Fruit fly (Drosophila melanogaster) whole organism, embryonic: ENCODE results near the gene CG33108.
A peak's percentile ranks its signal among the peaks of the same experiment; 100 is the strongest.

Source experiments
- Abd-B ChIP-seq: fragments of 200-800 bp; sonication (Bioruptor generic); optimal IDR thresholded peaks from 2 replicates; lab custom pipeline; 2018; ENCODE audit warnings: missing biosample characterization, mild to moderate bottlenecking, missing genetic modification characterization, moderate library complexity
- Awh ChIP-seq: fragments of 200-800 bp; sonication (Bioruptor generic); IDR thresholded peaks from 2 replicates; pipeline ENCODE4, ENCODE4 v1.3.6; 2022; ENCODE audit warnings: missing biosample characterization, missing genetic modification characterization
- CG10209 ChIP-seq: fragments of 200-800 bp; sonication (Bioruptor generic); optimal IDR thresholded peaks from 3 replicates; lab custom pipeline; 2017; ENCODE audit warnings: missing biosample characterization, mild to moderate bottlenecking, missing genetic modification characterization, missing genetic modification reagents
- CG10267 ChIP-seq: fragments of 200-800 bp; sonication (Bioruptor generic); optimal IDR thresholded peaks from 2 replicates; lab custom pipeline; 2018; ENCODE audit warnings: missing biosample characterization, mild to moderate bottlenecking, missing genetic modification characterization, moderate library complexity
- CG10543 ChIP-seq: fragments of 200-800 bp; sonication (Bioruptor generic); optimal IDR thresholded peaks from 3 replicates; lab custom pipeline; 2017; ENCODE audit warnings: missing biosample characterization, mild to moderate bottlenecking, missing genetic modification characterization, moderate library complexity
- CG1233 ChIP-seq: fragments of 200-800 bp; sonication (Bioruptor generic); optimal IDR thresholded peaks from 4 replicates; lab custom pipeline; 2018; ENCODE audit warnings: missing biosample characterization, mild to moderate bottlenecking, missing genetic modification characterization
- CG12391 ChIP-seq: fragments of 200-800 bp; sonication (Bioruptor generic); optimal IDR thresholded peaks from 3 replicates; lab custom pipeline; 2018; ENCODE audit warnings: missing biosample characterization, mild to moderate bottlenecking, missing genetic modification characterization, moderate library complexity
- CG12659 ChIP-seq: fragments of 200-800 bp; sonication (Bioruptor generic); optimal IDR thresholded peaks from 3 replicates; lab custom pipeline; 2017; ENCODE audit warnings: mild to moderate bottlenecking, missing biosample characterization, missing genetic modification reagents, missing genetic modification characterization
- CG13296 ChIP-seq: fragments of 200-800 bp; sonication (Bioruptor generic); optimal IDR thresholded peaks from 3 replicates; lab custom pipeline; 2018; ENCODE audit warnings: missing biosample characterization, mild to moderate bottlenecking, missing genetic modification characterization
- CG15514 ChIP-seq: fragments of 200-800 bp; sonication (Bioruptor generic); optimal IDR thresholded peaks from 3 replicates; lab custom pipeline; 2017; ENCODE audit warnings: missing biosample characterization, missing genetic modification characterization, mild to moderate bottlenecking, moderate library complexity, missing genetic modification reagents
- CG1792 ChIP-seq: fragments of 200-800 bp; sonication (Bioruptor generic); optimal IDR thresholded peaks from 2 replicates; lab custom pipeline; 2016; ENCODE audit warnings: missing biosample characterization, missing genetic modification characterization
- CG2199 ChIP-seq: fragments of 200-800 bp; sonication (Bioruptor generic); IDR thresholded peaks from 3 replicates; pipeline ENCODE4 v1.3.6; 2022; ENCODE audit warnings: missing biosample characterization, missing genetic modification characterization
- CG34422 ChIP-seq: fragments of 200-800 bp; sonication (Bioruptor generic); IDR thresholded peaks from 3 replicates; pipeline ENCODE4 v1.3.6; 2022; ENCODE audit warnings: missing biosample characterization, missing genetic modification characterization
- CG3847 ChIP-seq: fragments of 200-800 bp; sonication (Bioruptor generic); IDR thresholded peaks from 2 replicates; pipeline ENCODE4 v1.3.6; 2022; ENCODE audit warnings: missing biosample characterization, missing genetic modification characterization
- CG3995 ChIP-seq: fragments of 200-800 bp; sonication (Bioruptor generic); optimal IDR thresholded peaks from 3 replicates; lab custom pipeline; 2016; ENCODE audit warnings: missing biosample characterization, missing genetic modification characterization
- CG6175 ChIP-seq: fragments of 200-800 bp; sonication (Bioruptor generic); IDR thresholded peaks from 3 replicates; pipeline ENCODE4 v1.3.6; 2022; ENCODE audit warnings: missing biosample characterization, missing genetic modification characterization
- CG6689 ChIP-seq: fragments of 200-800 bp; sonication (Bioruptor generic); IDR thresholded peaks from 2 replicates; pipeline ENCODE4 v1.3.6; 2022; ENCODE audit warnings: missing biosample characterization, missing genetic modification characterization
- CG8924 ChIP-seq: fragments of 200-800 bp; optimal IDR thresholded peaks from 3 replicates; lab custom pipeline; 2019; ENCODE audit warnings: missing biosample characterization, mild to moderate bottlenecking, missing genetic modification characterization, moderate library complexity
- CTCF ChIP-seq: fragments of 200-800 bp; sonication (Bioruptor generic); optimal IDR thresholded peaks from 2 replicates; lab custom pipeline; 2017; ENCODE audit warnings: missing biosample characterization, mild to moderate bottlenecking, missing genetic modification characterization, moderate library complexity
- D ChIP-seq, 2 experiments: fragments of 200-800 bp in 1 of 2; fragments of >200 bp in 1 of 2; sonication (Bioruptor generic) in 1 of 2; optimal IDR thresholded peaks; 2 replicates in 1 of 2; 3 replicates in 1 of 2; lab custom pipeline; 2017; ENCODE audit warnings: mild to moderate bottlenecking in 1 of 2, missing biosample characterization in 1 of 2, missing genetic modification characterization in 1 of 2, missing genetic modification reagents in 1 of 2
- Dbx ChIP-seq: fragments of 200-800 bp; sonication (Bioruptor generic); IDR thresholded peaks from 3 replicates; pipeline ENCODE4 v1.3.6; 2022; ENCODE audit warnings: missing biosample characterization, missing genetic modification characterization
- Dip3 ChIP-seq: fragments of 200-800 bp; sonication (Bioruptor generic); optimal IDR thresholded peaks from 3 replicates; lab custom pipeline; 2016; ENCODE audit warnings: missing biosample characterization, missing genetic modification characterization
- Dll ChIP-seq: fragments of 200-800 bp; sonication (Bioruptor generic); IDR thresholded peaks from 4 replicates; pipeline ENCODE4 v1.3.6; 2022; ENCODE audit warnings: missing biosample characterization, missing genetic modification characterization; ENCODE audit not compliant: partially characterized antibody
- Dp ChIP-seq: fragments of 200-800 bp; sonication (Bioruptor generic); optimal IDR thresholded peaks from 2 replicates; lab custom pipeline; 2018; ENCODE audit warnings: missing biosample characterization, mild to moderate bottlenecking, missing genetic modification characterization, moderate library complexity
- Dref ChIP-seq: fragments of 200-800 bp; sonication (Bioruptor generic); IDR thresholded peaks from 2 replicates; pipeline ENCODE4 v1.3.6; 2022; ENCODE audit warnings: missing biosample characterization, missing genetic modification characterization
- Ets97D ChIP-seq: fragments of 200-800 bp; sonication (Bioruptor generic); optimal IDR thresholded peaks from 3 replicates; lab custom pipeline; 2016; ENCODE audit warnings: missing biosample characterization, missing genetic modification characterization
- Lhr ChIP-seq: fragments of 200-800 bp; sonication (Bioruptor generic); optimal IDR thresholded peaks from 3 replicates; lab custom pipeline; 2017; ENCODE audit warnings: mild to moderate bottlenecking, missing biosample characterization, missing genetic modification reagents, missing genetic modification characterization
- Med ChIP-seq: fragments of 200-800 bp; sonication (Bioruptor generic); peaks from one replicate; lab custom pipeline; 2016; ENCODE audit warnings: missing biosample characterization, missing genetic modification characterization, mild to moderate bottlenecking, inconsistent platforms, moderate library complexity
- Nf-YB ChIP-seq: fragments of 200-800 bp; sonication (Bioruptor generic); optimal IDR thresholded peaks from 3 replicates; lab custom pipeline; 2019; ENCODE audit warnings: missing biosample characterization, mild to moderate bottlenecking, missing genetic modification characterization, moderate library complexity
- Nf-YC ChIP-seq: fragments of 200-800 bp; optimal IDR thresholded peaks from 3 replicates; lab custom pipeline; 2019; ENCODE audit warnings: missing biosample characterization, mild to moderate bottlenecking, missing genetic modification characterization, moderate library complexity
- Opbp ChIP-seq: fragments of 200-800 bp; sonication (Bioruptor generic); IDR thresholded peaks from 3 replicates; pipeline ENCODE4 v1.3.6; 2022; ENCODE audit warnings: missing biosample characterization, missing genetic modification characterization; ENCODE audit not compliant: partially characterized antibody
- TFAM ChIP-seq: fragments of 200-800 bp; sonication (Bioruptor generic); optimal IDR thresholded peaks from 2 replicates; lab custom pipeline; 2017; ENCODE audit warnings: missing biosample characterization, missing genetic modification characterization, inconsistent platforms
- Tbp ChIP-seq: fragments of >200 bp; optimal IDR thresholded peaks from 2 replicates; lab custom pipeline; 2018; ENCODE audit warnings: missing biosample characterization, missing genetic modification characterization
- Trl ChIP-seq, 3 experiments: fragments of >200 bp in 2 of 3; fragments of 200-800 bp in 1 of 3; sonication (Bioruptor generic) in 1 of 3; optimal IDR thresholded peaks; 2 replicates in 1 of 3; 3 replicates in 2 of 3; lab custom pipeline; 2016 to 2017; ENCODE audit warnings: missing biosample characterization in 1 of 3, missing genetic modification characterization in 1 of 3
- YL-1 ChIP-seq: fragments of 200-800 bp; sonication (Bioruptor generic); optimal IDR thresholded peaks from 3 replicates; lab custom pipeline; 2017; ENCODE audit warnings: missing biosample characterization, mild to moderate bottlenecking, missing genetic modification characterization
- ase ChIP-seq: fragments of 200-800 bp; sonication (Bioruptor generic); IDR thresholded peaks from 3 replicates; pipeline ENCODE4 v1.3.6; 2022; ENCODE audit warnings: missing biosample characterization, missing genetic modification characterization
- bsh ChIP-seq, 2 experiments: fragments of 200-800 bp; sonication (Bioruptor generic); optimal IDR thresholded peaks; 2 replicates each; lab custom pipeline; 2017 to 2018; ENCODE audit warnings: mild to moderate bottlenecking in 2 of 2, missing biosample characterization in 2 of 2, missing genetic modification characterization in 2 of 2, moderate library complexity in 1 of 2
- h ChIP-seq: fragments of >200 bp; optimal IDR thresholded peaks from 2 replicates; lab custom pipeline; 2017
- lilli ChIP-seq: fragments of 200-800 bp; sonication (Bioruptor generic); optimal IDR thresholded peaks from 3 replicates; lab custom pipeline; 2016; ENCODE audit warnings: missing biosample characterization, missing genetic modification characterization
- onecut ChIP-seq: fragments of 200-800 bp; sonication (Bioruptor generic); IDR thresholded peaks from 2 replicates; pipeline ENCODE4 v1.3.6; 2022; ENCODE audit warnings: missing biosample characterization, missing genetic modification characterization
- pho ChIP-seq: fragments of 200-800 bp; sonication (Bioruptor generic); optimal IDR thresholded peaks from 2 replicates; lab custom pipeline; 2016; ENCODE audit warnings: missing biosample characterization, missing genetic modification characterization
- pnt ChIP-seq: fragments of 200-800 bp; sonication (Bioruptor generic); optimal IDR thresholded peaks from 3 replicates; lab custom pipeline; 2016; ENCODE audit warnings: missing biosample characterization, missing genetic modification characterization
- repo ChIP-seq: fragments of 200-800 bp; sonication (Bioruptor generic); optimal IDR thresholded peaks from 2 replicates; lab custom pipeline; 2016; ENCODE audit warnings: missing biosample characterization, missing genetic modification characterization
- scrt ChIP-seq: fragments of 200-800 bp; sonication (Bioruptor generic); optimal IDR thresholded peaks from 2 replicates; lab custom pipeline; 2018; ENCODE audit warnings: missing biosample characterization, mild to moderate bottlenecking, missing genetic modification characterization, moderate library complexity
- ssp ChIP-seq: fragments of 200-800 bp; sonication (Bioruptor generic); IDR thresholded peaks from 2 replicates; pipeline ENCODE4 v1.3.6; 2022; ENCODE audit warnings: missing biosample characterization, missing genetic modification characterization
- trh ChIP-seq: fragments of 200-800 bp; sonication (Bioruptor generic); optimal IDR thresholded peaks from 2 replicates; lab custom pipeline; 2016; ENCODE audit warnings: missing biosample characterization, missing genetic modification characterization

Gene CG33108

dm6 chr3R:24031019-24031824 lies 35.8 kb downstream of the CG33108 start (continued):
- TF ChIP-seq Dref (GFP tag; lab: Robert Waterston, UW) (no peak; the same call in 1 of the 2 replicates), TFAM (GFP tag; lab: Kevin White, UChicago) (no peak), Dip3 (GFP tag; lab: Kevin White, UChicago) (no peak), trh (GFP tag; lab: Kevin White, UChicago) (no peak), Opbp (GFP tag; lab: Robert Waterston, UW) (no peak), Dbx (GFP tag; lab: Robert Waterston, UW) (peak; percentile 54; the same call in 1 of the 3 replicates), CG3995 (GFP tag; lab: Kevin White, UChicago) (no peak), ase (GFP tag; lab: Robert Waterston, UW) (no peak), repo (no peak)
- TF ChIP-seq, all 482 proteins: peak for 89

- TF ChIP-seq Ets97D (GFP tag; lab: Kevin White, UChicago) = peak; percentile 77
- TF ChIP-seq Med = peak; percentile 81
- no peak for TF ChIP-seq ssp
- TF ChIP-seq CG10267 = peak; percentile 83
- peak; percentile 21; the same call in 1 of the 2 replicates for TF ChIP-seq onecut (GFP tag; lab: Robert Waterston, UW)
- peak; percentile 23 for TF ChIP-seq Nf-YB (GFP tag; lab: Kevin White, UChicago)
- TF ChIP-seq CG8924 (tag; lab: Kevin White, UChicago) = peak; percentile 37
- no peak for TF ChIP-seq Trl (optimal IDR thresholded peaks at IDR 0.05; lab: Kevin White, UChicago)
- TF ChIP-seq Trl (GFP tag; optimal IDR thresholded peaks at IDR 0.05; lab: Kevin White, UChicago) = no peak
- peak; percentile 15 for TF ChIP-seq lilli (GFP tag; lab: Kevin White, UChicago)
- no peak for TF ChIP-seq CG13296 (GFP tag; lab: Kevin White, UChicago)
- peak; percentile 62 for TF ChIP-seq Tbp
- TF ChIP-seq YL-1 (GFP tag; lab: Kevin White, UChicago) = peak; percentile 28
- peak; percentile 14 for TF ChIP-seq pho (GFP tag; lab: Kevin White, UChicago)
- no peak for TF ChIP-seq Awh (GFP tag; lab: Robert Waterston, UW)
- peak; percentile 5 for TF ChIP-seq CG1233
- peak; percentile 20 for TF ChIP-seq Abd-B (GFP tag; lab: Kevin White, UChicago)
- peak; percentile 45 for TF ChIP-seq Dp (GFP tag; lab: Kevin White, UChicago)
- peak; percentile 6 for TF ChIP-seq CG1792
- TF ChIP-seq Lhr = peak; percentile 87
- TF ChIP-seq bsh (GFP tag; optimal IDR thresholded peaks at IDR 0.05; lab: Kevin White, UChicago) = no peak
- peak; percentile 81 for TF ChIP-seq scrt (GFP tag; lab: Kevin White, UChicago)
- TF ChIP-seq CG10209 (GFP tag; lab: Kevin White, UChicago) = no peak
- no peak for TF ChIP-seq D (optimal IDR thresholded peaks at IDR 0.05; lab: Kevin White, UChicago)
- peak; percentile 35 for TF ChIP-seq D (GFP tag; optimal IDR thresholded peaks at IDR 0.05; lab: Kevin White, UChicago)
- TF ChIP-seq CG12659 (GFP tag; lab: Kevin White, UChicago) = peak; percentile 83
- no peak for TF ChIP-seq pnt (GFP tag; lab: Kevin White, UChicago)
- TF ChIP-seq CG15514 (GFP tag; lab: Kevin White, UChicago) = peak; percentile 59
- no peak for TF ChIP-seq CG6175 (GFP tag; lab: Robert Waterston, UW)
- no peak for TF ChIP-seq Dll
- no peak for TF ChIP-seq h (lab: Kevin White, UChicago)
- TF ChIP-seq CTCF (GFP tag; lab: Kevin White, UChicago) = peak; percentile 60
- peak; percentile 30; the same call in 1 of the 2 replicates for TF ChIP-seq CG3847 (GFP tag; lab: Robert Waterston, UW)
- 0 out of 2 replicates have a peak, but pooled peaks have one; percentile 4 for TF ChIP-seq CG6689 (GFP tag; lab: Robert Waterston, UW)
- TF ChIP-seq Nf-YC (tag; lab: Kevin White, UChicago) = peak; percentile 27
- TF ChIP-seq CG34422 (GFP tag; lab: Robert Waterston, UW) = peak; percentile 77; the same call in 1 of the 3 replicates
- peak; percentile 50 for TF ChIP-seq CG12391
- TF ChIP-seq CG10543 (GFP tag; lab: Kevin White, UChicago) = peak; percentile 12
- 0 out of 3 replicates have a peak, but pooled peaks have one; percentile 21 for TF ChIP-seq CG2199 (GFP tag; lab: Robert Waterston, UW)
These were observed 36.5 kb downstream of the CG33108 start, which contains the start of the genes KrT95D and Mettl3 for dm6 chr3R:24031825-24032523. Gene KrT95D, minus strand, starts transcription at chr3R:24031827. Gene Mettl3, plus strand, starts transcription at chr3R:24032157.
